Fruit fly (Drosophila melanogaster): Measurements from ENCODE around the gene SuUR.

DNA sequence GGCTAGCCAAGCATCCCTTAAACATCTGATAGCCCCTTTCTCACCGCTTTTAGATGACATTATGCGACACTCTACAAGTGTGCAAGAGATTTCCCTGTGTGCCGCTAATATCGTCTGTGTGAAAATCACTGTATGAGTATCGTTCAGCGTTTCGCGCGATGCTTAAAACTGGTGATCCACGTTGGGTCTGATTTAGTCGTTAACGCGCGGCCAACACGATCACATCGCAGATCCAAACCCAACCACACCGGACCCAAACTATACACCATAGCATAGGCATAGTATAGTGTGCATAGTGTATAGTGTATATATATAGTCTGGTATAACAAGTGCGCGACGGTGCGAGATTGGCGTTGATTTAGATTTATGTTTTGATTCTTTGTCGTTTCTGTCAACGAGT lies 10.9 kb upstream of the SuUR start, which contains the start of gene CG7888:
- TF ChIP-seq CG8478 (optimal IDR thresholded peaks at IDR 0.05) (no peak), CTCF (optimal IDR thresholded peaks at IDR 0.05) (no peak)
